Fruit fly (Drosophila melanogaster) whole organism, embryonic: ENCODE measurements around the gene CG31102.

Experiments
- ATbp ChIP-seq: fragments of 200-800 bp; sonication (Bioruptor generic); optimal IDR thresholded peaks from 2 replicates; lab custom pipeline; 2017; ENCODE audit warnings: missing biosample characterization, mild to moderate bottlenecking, missing genetic modification characterization, missing genetic modification reagents
- CG10147 ChIP-seq: fragments of 200-800 bp; sonication (Bioruptor generic); optimal IDR thresholded peaks from 2 replicates; lab custom pipeline; 2019; ENCODE audit warnings: missing biosample characterization, mild to moderate bottlenecking, missing genetic modification characterization, moderate library complexity
- CG10654 ChIP-seq: fragments of 200-800 bp; sonication (Bioruptor generic); optimal IDR thresholded peaks from 2 replicates; lab custom pipeline; 2016; ENCODE audit warnings: missing biosample characterization, missing genetic modification characterization
- CG12659 ChIP-seq: fragments of 200-800 bp; sonication (Bioruptor generic); optimal IDR thresholded peaks from 3 replicates; lab custom pipeline; 2017; ENCODE audit warnings: mild to moderate bottlenecking, missing biosample characterization, missing genetic modification reagents, missing genetic modification characterization
- CG13287 ChIP-seq: fragments of 200-800 bp; sonication (Bioruptor generic); IDR thresholded peaks from 2 replicates; pipeline ENCODE4 v1.3.6; 2022; ENCODE audit warnings: missing biosample characterization, missing genetic modification characterization; ENCODE audit not compliant: partially characterized antibody
- CG13894 ChIP-seq: fragments of 200-800 bp; sonication (Bioruptor generic); optimal IDR thresholded peaks from 3 replicates; lab custom pipeline; 2018; ENCODE audit warnings: missing biosample characterization, mild to moderate bottlenecking, missing genetic modification characterization, moderate library complexity
- CG14860 ChIP-seq: fragments of 200-800 bp; sonication (Bioruptor generic); IDR thresholded peaks from 3 replicates; pipeline ENCODE4 v1.3.6; 2022; ENCODE audit warnings: missing biosample characterization, missing genetic modification characterization; ENCODE audit not compliant: partially characterized antibody
- CG15479 ChIP-seq: fragments of 200-800 bp; sonication (Bioruptor generic); optimal IDR thresholded peaks from 3 replicates; lab custom pipeline; 2019; ENCODE audit warnings: missing biosample characterization, mild to moderate bottlenecking, missing genetic modification characterization, moderate library complexity
- CG15601 ChIP-seq: fragments of 200-800 bp; sonication (Bioruptor generic); optimal IDR thresholded peaks from 3 replicates; lab custom pipeline; 2019; ENCODE audit warnings: missing biosample characterization, mild to moderate bottlenecking, missing genetic modification characterization, moderate library complexity
- CG17186 ChIP-seq: fragments of 200-800 bp; sonication (Bioruptor generic); optimal IDR thresholded peaks from 3 replicates; lab custom pipeline; 2017; ENCODE audit warnings: missing biosample characterization, missing genetic modification reagents, missing genetic modification characterization
- CG17328 ChIP-seq: fragments of 200-800 bp; sonication (Bioruptor generic); IDR thresholded peaks from 2 replicates; pipeline ENCODE4 v1.3.6; 2022; ENCODE audit warnings: missing biosample characterization, missing genetic modification characterization
- CG17361 ChIP-seq: fragments of 200-800 bp; sonication (Bioruptor generic); IDR thresholded peaks from 3 replicates; pipeline ENCODE4 v1.3.6; 2022; ENCODE audit warnings: missing biosample characterization, missing genetic modification characterization
- CG17829 ChIP-seq: fragments of 200-800 bp; optimal IDR thresholded peaks from 2 replicates; lab custom pipeline; 2019; ENCODE audit warnings: missing biosample characterization, mild to moderate bottlenecking, missing genetic modification characterization, moderate library complexity
- CG4707 ChIP-seq: fragments of 200-800 bp; sonication (Bioruptor generic); optimal IDR thresholded peaks from 2 replicates; lab custom pipeline; 2018; ENCODE audit warnings: missing biosample characterization, mild to moderate bottlenecking, missing genetic modification characterization, moderate library complexity
- CG5180 ChIP-seq: fragments of 200-800 bp; sonication (Bioruptor generic); optimal IDR thresholded peaks from 3 replicates; lab custom pipeline; 2017; ENCODE audit warnings: missing biosample characterization, missing genetic modification characterization, mild to moderate bottlenecking, moderate library complexity, missing genetic modification reagents
- CG7786 ChIP-seq: fragments of 200-800 bp; sonication (Bioruptor generic); optimal IDR thresholded peaks from 2 replicates; lab custom pipeline; 2016; ENCODE audit warnings: missing biosample characterization, missing genetic modification characterization
- CG7987 ChIP-seq: fragments of 200-800 bp; sonication (Bioruptor generic); optimal IDR thresholded peaks from 2 replicates; lab custom pipeline; 2018; ENCODE audit warnings: missing biosample characterization, mild to moderate bottlenecking, missing genetic modification characterization, moderate library complexity
- CG8924 ChIP-seq: fragments of 200-800 bp; optimal IDR thresholded peaks from 3 replicates; lab custom pipeline; 2019; ENCODE audit warnings: missing biosample characterization, mild to moderate bottlenecking, missing genetic modification characterization, moderate library complexity
- CG9932 ChIP-seq: fragments of 200-800 bp; sonication (Bioruptor generic); IDR thresholded peaks from 2 replicates; pipeline ENCODE4 v1.3.6; 2022; ENCODE audit warnings: missing biosample characterization, missing genetic modification characterization
- Dbx ChIP-seq: fragments of 200-800 bp; sonication (Bioruptor generic); IDR thresholded peaks from 3 replicates; pipeline ENCODE4 v1.3.6; 2022; ENCODE audit warnings: missing biosample characterization, missing genetic modification characterization
- Doc3 ChIP-seq: fragments of 200-800 bp; sonication (Bioruptor generic); IDR thresholded peaks from 3 replicates; pipeline ENCODE4 v1.3.6; 2022; ENCODE audit warnings: missing biosample characterization, missing genetic modification characterization; ENCODE audit not compliant: partially characterized antibody
- Dref ChIP-seq: fragments of 200-800 bp; sonication (Bioruptor generic); IDR thresholded peaks from 2 replicates; pipeline ENCODE4 v1.3.6; 2022; ENCODE audit warnings: missing biosample characterization, missing genetic modification characterization
- Eip74EF ChIP-seq, 2 experiments: fragments of 200-800 bp in 1 of 2; fragments of >200 bp in 1 of 2; sonication (Bioruptor generic) in 1 of 2; optimal IDR thresholded peaks; 2 replicates each; lab custom pipeline; 2017 to 2019; ENCODE audit warnings: missing biosample characterization in 2 of 2, missing genetic modification characterization in 2 of 2, mild to moderate bottlenecking in 1 of 2, moderate library complexity in 1 of 2
- GATAe ChIP-seq: fragments of 200-800 bp; sonication (Bioruptor generic); conservative IDR thresholded peaks from 2 replicates; pipeline ENCODE4 v1.3.6; 2022; ENCODE audit warnings: missing biosample characterization, missing genetic modification characterization
- HLH54F ChIP-seq: fragments of 200-800 bp; sonication (Bioruptor generic); optimal IDR thresholded peaks from 3 replicates; lab custom pipeline; 2016; ENCODE audit warnings: missing biosample characterization, missing genetic modification characterization
- Hr39 ChIP-seq: fragments of >200 bp; optimal IDR thresholded peaks from 2 replicates; lab custom pipeline; 2017
- MESR4 ChIP-seq: fragments of 200-800 bp; sonication (Bioruptor generic); optimal IDR thresholded peaks from 2 replicates; lab custom pipeline; 2018; ENCODE audit warnings: missing biosample characterization, mild to moderate bottlenecking, missing genetic modification characterization, moderate library complexity
- Mrtf ChIP-seq: fragments of 200-800 bp; sonication (Bioruptor generic); IDR thresholded peaks from 3 replicates; pipeline ENCODE4 v1.3.6; 2022; ENCODE audit warnings: missing biosample characterization, missing genetic modification characterization
- NfI ChIP-seq: fragments of 200-800 bp; sonication (Bioruptor generic); optimal IDR thresholded peaks from 3 replicates; lab custom pipeline; 2018; ENCODE audit warnings: missing biosample characterization, mild to moderate bottlenecking, missing genetic modification characterization, moderate library complexity
- Rfx ChIP-seq: fragments of 200-800 bp; sonication (Bioruptor generic); IDR thresholded peaks from 2 replicates; pipeline ENCODE4 v1.3.6; 2022; ENCODE audit warnings: missing biosample characterization, missing genetic modification characterization
- Sox100B ChIP-seq: fragments of 200-800 bp; sonication (Bioruptor generic); optimal IDR thresholded peaks from 3 replicates; lab custom pipeline; 2018; ENCODE audit warnings: missing biosample characterization, mild to moderate bottlenecking, missing genetic modification characterization
- Spps ChIP-seq: fragments of 200-800 bp; sonication (Bioruptor generic); optimal IDR thresholded peaks from 2 replicates; lab custom pipeline; 2018; ENCODE audit warnings: missing biosample characterization, mild to moderate bottlenecking, missing genetic modification characterization
- TFAM ChIP-seq: fragments of 200-800 bp; sonication (Bioruptor generic); optimal IDR thresholded peaks from 2 replicates; lab custom pipeline; 2017; ENCODE audit warnings: missing biosample characterization, missing genetic modification characterization, inconsistent platforms
- Tbp ChIP-seq: fragments of >200 bp; optimal IDR thresholded peaks from 2 replicates; lab custom pipeline; 2018; ENCODE audit warnings: missing biosample characterization, missing genetic modification characterization
- ac ChIP-seq: fragments of 200-800 bp; sonication (Bioruptor generic); optimal IDR thresholded peaks from 3 replicates; lab custom pipeline; 2017; ENCODE audit warnings: missing biosample characterization, mild to moderate bottlenecking, missing genetic modification characterization
- ara ChIP-seq: fragments of 200-800 bp; sonication (Bioruptor generic); IDR thresholded peaks from 2 replicates; pipeline ENCODE4 v1.3.6; 2022; ENCODE audit warnings: missing biosample characterization, missing genetic modification characterization
- cato ChIP-seq: fragments of 200-800 bp; sonication (Bioruptor generic); optimal IDR thresholded peaks from 2 replicates; lab custom pipeline; 2016; ENCODE audit warnings: missing biosample characterization, missing genetic modification characterization, borderline replicate concordance
- chinmo ChIP-seq: fragments of 200-800 bp; sonication (Bioruptor generic); IDR thresholded peaks from 4 replicates; pipeline ENCODE4 v1.3.6; 2022; ENCODE audit warnings: missing biosample characterization, missing genetic modification characterization; ENCODE audit not compliant: partially characterized antibody
- ci ChIP-seq: fragments of 200-800 bp; sonication (Bioruptor generic); IDR thresholded peaks from 3 replicates; pipeline ENCODE4 v1.3.6; 2022; ENCODE audit warnings: missing biosample characterization, missing genetic modification characterization
- corto ChIP-seq: fragments of 200-800 bp; sonication (Bioruptor generic); optimal IDR thresholded peaks from 2 replicates; lab custom pipeline; 2016; ENCODE audit warnings: missing biosample characterization, mild to moderate bottlenecking, missing genetic modification characterization, moderate library complexity
- dati ChIP-seq: fragments of 200-800 bp; sonication (Bioruptor generic); IDR thresholded peaks from 2 replicates; pipeline ENCODE4 v1.3.6; 2022; ENCODE audit warnings: missing biosample characterization, missing genetic modification characterization
- eyg ChIP-seq: fragments of 200-800 bp; sonication (Bioruptor generic); optimal IDR thresholded peaks from 3 replicates; lab custom pipeline; 2016; ENCODE audit warnings: missing biosample characterization, missing genetic modification characterization
- fru ChIP-seq: fragments of >200 bp; optimal IDR thresholded peaks from 2 replicates; lab custom pipeline; 2017
- grn ChIP-seq: fragments of 200-800 bp; sonication (Bioruptor generic); optimal IDR thresholded peaks from 3 replicates; lab custom pipeline; 2017; ENCODE audit warnings: missing biosample characterization, missing genetic modification characterization
- ham ChIP-seq: fragments of 200-800 bp; sonication (Bioruptor generic); IDR thresholded peaks from 2 replicates; pipeline ENCODE4 v1.3.6; 2022; ENCODE audit warnings: missing biosample characterization, missing genetic modification characterization
- her ChIP-seq: fragments of 200-800 bp; sonication (Bioruptor generic); optimal IDR thresholded peaks from 2 replicates; lab custom pipeline; 2016; ENCODE audit warnings: missing biosample characterization, missing genetic modification characterization
- ken ChIP-seq: fragments of 200-800 bp; sonication (Bioruptor generic); IDR thresholded peaks from 3 replicates; pipeline ENCODE4 v1.3.6; 2022; ENCODE audit warnings: missing biosample characterization, missing genetic modification characterization
- mam ChIP-seq: fragments of 200-800 bp; sonication (Bioruptor generic); optimal IDR thresholded peaks from 3 replicates; lab custom pipeline; 2016; ENCODE audit warnings: missing biosample characterization, missing genetic modification characterization
- otp ChIP-seq: fragments of 200-800 bp; sonication (Bioruptor generic); IDR thresholded peaks from 3 replicates; pipeline ENCODE4, ENCODE4 v1.3.6; 2022; ENCODE audit warnings: missing biosample characterization, missing genetic modification characterization
- sim ChIP-seq: fragments of 200-800 bp; sonication (Bioruptor generic); IDR thresholded peaks from 2 replicates; pipeline ENCODE4 v1.3.6; 2022; ENCODE audit warnings: missing biosample characterization, missing genetic modification characterization
- sqz ChIP-seq: fragments of 200-800 bp; sonication (Bioruptor generic); optimal IDR thresholded peaks from 3 replicates; lab custom pipeline; 2018; ENCODE audit warnings: missing biosample characterization, mild to moderate bottlenecking, missing genetic modification characterization
- stwl ChIP-seq: fragments of 200-800 bp; sonication (Bioruptor generic); optimal IDR thresholded peaks from 3 replicates; lab custom pipeline; 2018; ENCODE audit warnings: missing biosample characterization, mild to moderate bottlenecking, missing genetic modification characterization, moderate library complexity

CG31102 gene

DNA sequence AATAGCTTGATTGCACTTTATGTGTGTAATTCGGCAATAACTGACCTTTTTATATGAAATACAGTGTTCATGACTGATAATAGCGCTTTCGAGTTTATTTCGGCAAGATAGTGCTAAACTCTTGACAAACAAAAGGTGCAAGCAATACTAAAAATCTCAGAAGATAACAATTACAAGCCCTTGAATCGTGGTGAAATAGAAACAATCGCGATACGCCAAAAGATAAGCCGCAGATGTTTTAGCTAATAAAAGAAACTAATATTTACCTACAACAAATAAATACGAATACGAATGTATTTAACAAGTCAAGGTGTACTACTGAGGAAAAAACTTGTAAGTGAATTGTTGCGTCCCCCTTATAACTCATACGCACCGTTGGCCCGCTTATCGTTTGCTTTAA, 20.1 kb downstream of the CG31102 start (continued):
- TF ChIP-seq CG10147 (GFP tag; lab: Kevin White, UChicago) (peak; percentile 59), ci (no peak), CG13894 (tag; lab: Kevin White, UChicago) (peak; percentile 57), ara (GFP tag; lab: Robert Waterston, UW) (no peak), grn (GFP tag; lab: Kevin White, UChicago) (peak; percentile 19), dati (no peak), sim (GFP tag; lab: Robert Waterston, UW) (no peak), Tbp (GFP tag; lab: Kevin White, UChicago) (no peak), CG4707 (GFP tag; lab: Kevin White, UChicago) (no peak), TFAM (no peak), ham (GFP tag; lab: Robert Waterston, UW) (no peak), Mrtf (GFP tag; lab: Robert Waterston, UW) (no peak), Spps (no peak), CG17328 (GFP tag; lab: Robert Waterston, UW) (no peak), CG15479 (GFP tag; lab: Kevin White, UChicago) (no peak), Hr39 (lab: Kevin White, UChicago) (no peak), CG10654 (no peak), CG14860 (no peak), CG17361 (no peak), MESR4 (GFP tag; lab: Kevin White, UChicago) (no peak), fru (lab: Kevin White, UChicago) (no peak), mam (GFP tag; lab: Kevin White, UChicago) (no peak), ken (GFP tag; lab: Robert Waterston, UW) (no peak), otp (GFP tag; lab: Robert Waterston, UW) (no peak), NfI (no peak), ac (GFP tag; lab: Kevin White, UChicago) (no peak), Eip74EF (GFP tag; optimal IDR thresholded peaks at IDR 0.05; lab: Kevin White, UChicago) (no peak), Sox100B (GFP tag; lab: Kevin White, UChicago) (no peak), Doc3 (GFP tag; lab: Robert Waterston, UW) (no peak), chinmo (GFP tag; lab: Robert Waterston, UW) (no peak), CG8924 (tag; lab: Kevin White, UChicago) (peak; percentile 27), Dref (no peak), CG17186 (GFP tag; lab: Kevin White, UChicago) (no peak), sqz (no peak), her (no peak), GATAe (GFP tag; lab: Robert Waterston, UW) (0 out of 2 replicates have a peak, but pooled peaks have one; percentile 9), cato (GFP tag; lab: Kevin White, UChicago) (no peak), Dbx (GFP tag; lab: Robert Waterston, UW) (no peak), CG7987 (GFP tag; lab: Kevin White, UChicago) (no peak), CG12659 (GFP tag; lab: Kevin White, UChicago) (peak; percentile 23), CG17829 (no peak), corto (GFP tag; lab: Kevin White, UChicago) (no peak), CG9932 (GFP tag; lab: Robert Waterston, UW) (no peak), stwl (tag; lab: Kevin White, UChicago) (no peak), ATbp (GFP tag; lab: Kevin White, UChicago) (no peak), Rfx (GFP tag; lab: Robert Waterston, UW) (no peak; the same call in 1 of the 2 replicates), CG15601 (tag; lab: Kevin White, UChicago) (no peak), CG5180 (GFP tag; lab: Kevin White, UChicago) (no peak), HLH54F (no peak), eyg (GFP tag; lab: Kevin White, UChicago) (peak; percentile 14), CG7786 (no peak), CG13287 (GFP tag; lab: Robert Waterston, UW) (no peak)
